Worm (Caenorhabditis elegans): Measurements from ENCODE around the gene srlf-32.

ce11 chrIV:11902832-11903231 is 23.0 kb upstream of the srlf-32 start:
- TF ChIP-seq lsl-1 (GFP tag; optimal IDR thresholded peaks at IDR 0.05): no peak
- no peak for TF ChIP-seq attf-5 (GFP tag; optimal IDR thresholded peaks at IDR 0.05)
- no peak for TF ChIP-seq hrde-1 (tag; optimal IDR thresholded peaks at IDR 0.05; ENCODE audit: borderline replicate concordance)
- TF ChIP-seq hsf-1 (GFP tag; IDR thresholded peaks at IDR 0.05): no peak
- TF ChIP-seq K11D2.4 (GFP tag; IDR thresholded peaks at IDR 0.05): no peak
- TF ChIP-seq ceh-79 (tag; optimal IDR thresholded peaks at IDR 0.05): no peak
- TF ChIP-seq let-607 (tag; optimal IDR thresholded peaks at IDR 0.05): no peak
- no peak for TF ChIP-seq tlf-1 (GFP tag; optimal IDR thresholded peaks at IDR 0.05)

Data from whole organism, young adult.